Fruit fly (Drosophila melanogaster) whole organism, embryonic: ENCODE measurements around the gene Smu1.

Experiments
- Asciz ChIP-seq: fragments of 200-800 bp; sonication (Bioruptor generic); optimal IDR thresholded peaks from 2 replicates; lab custom pipeline; 2017; ENCODE audit warnings: missing biosample characterization, mild to moderate bottlenecking, missing genetic modification characterization, missing genetic modification reagents
- CG10654 ChIP-seq: fragments of 200-800 bp; sonication (Bioruptor generic); optimal IDR thresholded peaks from 2 replicates; lab custom pipeline; 2016; ENCODE audit warnings: missing biosample characterization, missing genetic modification characterization
- CG10959 ChIP-seq: fragments of 200-800 bp; sonication (Bioruptor generic); IDR thresholded peaks from 2 replicates; pipeline ENCODE4 v1.3.6; 2022; ENCODE audit warnings: missing biosample characterization, missing genetic modification characterization
- CG10979 ChIP-seq: fragments of 200-800 bp; sonication (Bioruptor generic); optimal IDR thresholded peaks from 2 replicates; lab custom pipeline; 2018; ENCODE audit warnings: missing biosample characterization, mild to moderate bottlenecking, missing genetic modification characterization, moderate library complexity
- CG12155 ChIP-seq: fragments of 200-800 bp; sonication (Bioruptor generic); optimal IDR thresholded peaks from 3 replicates; lab custom pipeline; 2016; ENCODE audit warnings: missing biosample characterization, missing genetic modification characterization
- CG12299 ChIP-seq: fragments of 200-800 bp; sonication (Bioruptor generic); optimal IDR thresholded peaks from 2 replicates; lab custom pipeline; 2018; ENCODE audit warnings: missing biosample characterization, mild to moderate bottlenecking, missing genetic modification characterization
- CG13424 ChIP-seq: fragments of 200-800 bp; sonication (Bioruptor generic); optimal IDR thresholded peaks from 2 replicates; lab custom pipeline; 2019; ENCODE audit warnings: missing biosample characterization, mild to moderate bottlenecking, missing genetic modification characterization, moderate library complexity
- CG15073 ChIP-seq: fragments of 200-800 bp; sonication (Bioruptor generic); optimal IDR thresholded peaks from 2 replicates; lab custom pipeline; 2016; ENCODE audit warnings: missing biosample characterization, missing genetic modification characterization
- CG1529 ChIP-seq: fragments of 200-800 bp; sonication (Bioruptor generic); optimal IDR thresholded peaks from 3 replicates; lab custom pipeline; 2018; ENCODE audit warnings: missing biosample characterization, missing genetic modification characterization
- CG1602 ChIP-seq: fragments of 200-800 bp; sonication (Bioruptor generic); optimal IDR thresholded peaks from 3 replicates; lab custom pipeline; 2016; ENCODE audit warnings: missing biosample characterization, missing genetic modification characterization
- CG17359 ChIP-seq: fragments of 200-800 bp; sonication (Bioruptor generic); optimal IDR thresholded peaks from 3 replicates; lab custom pipeline; 2018; ENCODE audit warnings: missing biosample characterization, mild to moderate bottlenecking, missing genetic modification characterization, moderate library complexity
- CG18599 ChIP-seq: fragments of 200-800 bp; sonication (Bioruptor generic); optimal IDR thresholded peaks from 3 replicates; lab custom pipeline; 2017; ENCODE audit warnings: missing biosample characterization, missing genetic modification characterization, mild to moderate bottlenecking, moderate library complexity, missing genetic modification reagents
- CG18764 ChIP-seq: fragments of 200-800 bp; sonication (Bioruptor generic); optimal IDR thresholded peaks from 3 replicates; lab custom pipeline; 2016; ENCODE audit warnings: missing biosample characterization, missing genetic modification characterization
- CG2202 ChIP-seq: fragments of 200-800 bp; sonication (Bioruptor generic); optimal IDR thresholded peaks from 2 replicates; lab custom pipeline; 2018; ENCODE audit warnings: missing biosample characterization, mild to moderate bottlenecking, missing genetic modification characterization
- CG30403 ChIP-seq: fragments of 200-800 bp; sonication (Bioruptor generic); optimal IDR thresholded peaks from 3 replicates; lab custom pipeline; 2016; ENCODE audit warnings: missing biosample characterization, missing genetic modification characterization
- CG34422 ChIP-seq: fragments of 200-800 bp; sonication (Bioruptor generic); IDR thresholded peaks from 3 replicates; pipeline ENCODE4 v1.3.6; 2022; ENCODE audit warnings: missing biosample characterization, missing genetic modification characterization
- CG42726 ChIP-seq: fragments of 200-800 bp; sonication (Bioruptor generic); IDR thresholded peaks from 2 replicates; pipeline ENCODE4 v1.3.6; 2022; ENCODE audit warnings: missing biosample characterization, missing genetic modification characterization; ENCODE audit not compliant: partially characterized antibody
- CG7839 ChIP-seq: fragments of 200-800 bp; sonication (Bioruptor generic); optimal IDR thresholded peaks from 3 replicates; lab custom pipeline; 2018; ENCODE audit warnings: missing biosample characterization, mild to moderate bottlenecking, missing genetic modification characterization, moderate library complexity
- CG7987 ChIP-seq: fragments of 200-800 bp; sonication (Bioruptor generic); optimal IDR thresholded peaks from 2 replicates; lab custom pipeline; 2018; ENCODE audit warnings: missing biosample characterization, mild to moderate bottlenecking, missing genetic modification characterization, moderate library complexity
- CG8924 ChIP-seq: fragments of 200-800 bp; optimal IDR thresholded peaks from 3 replicates; lab custom pipeline; 2019; ENCODE audit warnings: missing biosample characterization, mild to moderate bottlenecking, missing genetic modification characterization, moderate library complexity
- CG8944 ChIP-seq: fragments of 200-800 bp; sonication (Bioruptor generic); optimal IDR thresholded peaks from 3 replicates; lab custom pipeline; 2016; ENCODE audit warnings: missing biosample characterization, missing genetic modification characterization
- CG9609 ChIP-seq: fragments of 200-800 bp; sonication (Bioruptor generic); optimal IDR thresholded peaks from 3 replicates; lab custom pipeline; 2016; ENCODE audit warnings: missing biosample characterization, missing genetic modification characterization
- Dek ChIP-seq: fragments of 200-800 bp; sonication (Bioruptor generic); optimal IDR thresholded peaks from 3 replicates; lab custom pipeline; 2019; ENCODE audit warnings: missing biosample characterization, mild to moderate bottlenecking, missing genetic modification characterization, moderate library complexity
- Lpt ChIP-seq: fragments of >200 bp; optimal IDR thresholded peaks from 2 replicates; lab custom pipeline; 2018; ENCODE audit warnings: missing biosample characterization, missing genetic modification characterization
- Poxn ChIP-seq: fragments of 200-800 bp; sonication (Bioruptor generic); IDR thresholded peaks from 2 replicates; pipeline ENCODE4 v1.3.6; 2022; ENCODE audit warnings: missing biosample characterization, missing genetic modification characterization
- Ptx1 ChIP-seq: fragments of 200-800 bp; sonication (Bioruptor generic); IDR thresholded peaks from 2 replicates; pipeline ENCODE4 v1.3.6; 2022; ENCODE audit warnings: missing biosample characterization, missing genetic modification characterization
- Sox102F ChIP-seq: fragments of 200-800 bp; sonication (Bioruptor generic); optimal IDR thresholded peaks from 2 replicates; lab custom pipeline; 2018; ENCODE audit warnings: missing biosample characterization, mild to moderate bottlenecking, missing genetic modification characterization, moderate library complexity
- Tbp ChIP-seq: fragments of >200 bp; optimal IDR thresholded peaks from 2 replicates; lab custom pipeline; 2018; ENCODE audit warnings: missing biosample characterization, missing genetic modification characterization
- ato ChIP-seq: fragments of 200-800 bp; sonication (Bioruptor generic); IDR thresholded peaks from 2 replicates; pipeline ENCODE4 v1.3.6; 2022; ENCODE audit warnings: missing biosample characterization, missing genetic modification characterization; ENCODE audit not compliant: partially characterized antibody
- az2 ChIP-seq: fragments of 200-800 bp; sonication (Bioruptor generic); optimal IDR thresholded peaks from 3 replicates; lab custom pipeline; 2016; ENCODE audit warnings: missing biosample characterization, missing genetic modification characterization
- ci ChIP-seq: fragments of 200-800 bp; sonication (Bioruptor generic); IDR thresholded peaks from 3 replicates; pipeline ENCODE4 v1.3.6; 2022; ENCODE audit warnings: missing biosample characterization, missing genetic modification characterization
- cwo ChIP-seq: fragments of 200-800 bp; sonication (Bioruptor generic); optimal IDR thresholded peaks from 3 replicates; lab custom pipeline; 2017; ENCODE audit warnings: missing biosample characterization, missing genetic modification characterization, mild to moderate bottlenecking, moderate library complexity, missing genetic modification reagents
- dysf ChIP-seq: fragments of 200-800 bp; sonication (Bioruptor generic); IDR thresholded peaks from 3 replicates; pipeline ENCODE4 v1.3.6; 2022; ENCODE audit warnings: missing biosample characterization, missing genetic modification characterization
- grn ChIP-seq: fragments of 200-800 bp; sonication (Bioruptor generic); optimal IDR thresholded peaks from 3 replicates; lab custom pipeline; 2017; ENCODE audit warnings: missing biosample characterization, missing genetic modification characterization
- insv ChIP-seq, 2 experiments: fragments of 200-800 bp; sonication (Bioruptor generic); optimal IDR thresholded peaks; 3 replicates each; lab custom pipeline; 2016 to 2018; ENCODE audit warnings: missing biosample characterization in 2 of 2, missing genetic modification characterization in 2 of 2
- klu ChIP-seq: fragments of 200-800 bp; sonication (Bioruptor generic); IDR thresholded peaks from 2 replicates; pipeline ENCODE4 v1.3.6; 2022; ENCODE audit warnings: missing biosample characterization, missing genetic modification characterization
- knrl ChIP-seq: fragments of 200-800 bp; sonication (Bioruptor generic); IDR thresholded peaks from 3 replicates; pipeline ENCODE4 v1.3.6; 2022; ENCODE audit warnings: missing biosample characterization, missing genetic modification characterization; ENCODE audit not compliant: partially characterized antibody
- lab ChIP-seq: fragments of 200-800 bp; sonication (Bioruptor generic); optimal IDR thresholded peaks from 3 replicates; lab custom pipeline; 2017; ENCODE audit warnings: missing biosample characterization, missing genetic modification characterization, mild to moderate bottlenecking, moderate library complexity, missing genetic modification reagents
- lbe ChIP-seq: fragments of 200-800 bp; sonication (Bioruptor generic); optimal IDR thresholded peaks from 2 replicates; lab custom pipeline; 2016; ENCODE audit warnings: missing biosample characterization, mild to moderate bottlenecking, missing genetic modification characterization
- pb ChIP-seq: fragments of 200-800 bp; sonication (Bioruptor generic); optimal IDR thresholded peaks from 3 replicates; lab custom pipeline; 2016; ENCODE audit warnings: missing biosample characterization, missing genetic modification characterization
- pita ChIP-seq: fragments of 200-800 bp; sonication (Bioruptor generic); optimal IDR thresholded peaks from 2 replicates; lab custom pipeline; 2017; ENCODE audit warnings: missing biosample characterization, mild to moderate bottlenecking, missing genetic modification characterization
- ro ChIP-seq: fragments of 200-800 bp; sonication (Bioruptor generic); IDR thresholded peaks from 2 replicates; pipeline ENCODE4 v1.3.6; 2022; ENCODE audit warnings: missing biosample characterization, missing genetic modification characterization
- run ChIP-seq: fragments of 200-800 bp; sonication (Bioruptor generic); optimal IDR thresholded peaks from 3 replicates; lab custom pipeline; 2018; ENCODE audit warnings: missing biosample characterization, mild to moderate bottlenecking, missing genetic modification characterization
- sens-2 ChIP-seq: fragments of 200-800 bp; sonication (Bioruptor generic); IDR thresholded peaks from 2 replicates; pipeline ENCODE4 v1.3.6; 2022; ENCODE audit warnings: missing biosample characterization, missing genetic modification characterization
- slou ChIP-seq: fragments of 200-800 bp; sonication (Bioruptor generic); optimal IDR thresholded peaks from 3 replicates; lab custom pipeline; 2016; ENCODE audit warnings: missing biosample characterization, missing genetic modification characterization
- sug ChIP-seq: fragments of 200-800 bp; optimal IDR thresholded peaks from 2 replicates; lab custom pipeline; 2019; ENCODE audit warnings: missing biosample characterization, mild to moderate bottlenecking, missing genetic modification characterization, moderate library complexity
- ttk ChIP-seq: fragments of 200-800 bp; sonication (Bioruptor generic); IDR thresholded peaks from 2 replicates; pipeline ENCODE4 v2.1.2; 2022; ENCODE audit warnings: missing biosample characterization, missing genetic modification characterization
- usp ChIP-seq: fragments of >200 bp; optimal IDR thresholded peaks from 2 replicates; lab custom pipeline; 2017; ENCODE audit warnings: missing biosample characterization, missing genetic modification characterization

Smu1 gene

DNA sequence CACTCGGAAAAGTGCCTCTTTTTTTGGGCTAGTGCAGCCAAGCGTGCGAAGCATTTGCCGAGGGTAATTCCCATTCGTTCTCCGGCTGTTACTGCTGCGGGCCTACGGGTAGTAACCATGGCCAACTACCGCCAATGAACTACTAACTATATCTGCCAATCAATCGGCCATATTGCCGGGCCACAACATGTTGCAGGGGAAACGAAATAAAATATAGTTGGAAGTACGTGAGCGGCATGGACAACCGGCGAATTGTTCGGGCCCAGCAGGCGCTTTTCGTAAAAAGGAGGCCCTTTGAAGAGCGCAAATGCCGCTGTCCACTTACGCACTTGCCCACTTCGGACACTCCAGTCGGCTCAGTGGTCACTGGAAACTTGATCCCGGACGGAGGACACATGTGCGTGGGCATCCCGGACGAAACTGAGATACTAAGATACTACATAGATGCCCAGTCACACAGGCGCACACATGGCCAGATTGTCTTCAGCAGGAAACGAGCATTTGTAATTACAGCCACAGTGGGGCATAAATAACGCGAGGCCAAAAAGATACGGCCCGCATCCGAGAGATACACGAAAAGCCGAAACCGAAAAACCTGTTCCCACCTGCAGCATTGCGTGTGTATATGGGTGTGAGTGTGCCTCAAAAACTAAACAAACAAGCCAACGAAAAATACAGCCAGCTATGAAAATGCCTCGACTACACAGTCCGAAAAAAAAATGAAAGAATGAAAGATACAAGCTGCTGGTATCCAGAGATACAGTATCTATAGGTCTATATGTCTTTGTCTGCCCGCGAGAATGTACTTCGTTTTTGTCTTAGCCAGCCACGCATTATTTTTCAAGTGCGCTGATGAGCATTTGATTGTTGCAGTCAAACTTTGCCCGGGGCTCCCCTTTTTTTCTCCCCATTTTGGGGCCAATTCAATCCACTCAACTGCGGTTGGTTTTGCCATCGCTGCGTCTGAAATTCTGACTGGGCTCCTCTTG lies 6.6 kb upstream of the Smu1 start (continued):
- TF ChIP-seq grn (GFP tag; lab: Kevin White, UChicago) (no peak), CG9609 (peak; percentile 32), CG8924 (tag; lab: Kevin White, UChicago) (peak; percentile 25), Tbp (GFP tag; lab: Kevin White, UChicago) (no peak), sug (tag; lab: Kevin White, UChicago) (no peak), Sox102F (GFP tag; lab: Kevin White, UChicago) (peak; percentile 39), az2 (GFP tag; lab: Kevin White, UChicago) (peak; percentile 14), usp (GFP tag; lab: Kevin White, UChicago) (no peak), Poxn (GFP tag; lab: Robert Waterston, UW) (no peak), dysf (GFP tag; lab: Robert Waterston, UW) (no peak), pita (no peak), Ptx1 (GFP tag; lab: Robert Waterston, UW) (no peak), CG7839 (tag; lab: Kevin White, UChicago) (peak; percentile 30), CG30403 (no peak), ato (GFP tag; lab: Robert Waterston, UW) (no peak), knrl (GFP tag; lab: Robert Waterston, UW) (no peak), CG42726 (GFP tag; lab: Robert Waterston, UW) (no peak), lbe (GFP tag; lab: Kevin White, UChicago) (no peak), CG17359 (tag; lab: Kevin White, UChicago) (peak; percentile 41), CG13424 (tag; lab: Kevin White, UChicago) (peak; percentile 42), klu (no peak), cwo (GFP tag; lab: Kevin White, UChicago) (peak; percentile 16), CG34422 (GFP tag; lab: Robert Waterston, UW) (0 out of 3 replicates have a peak, but pooled peaks have one; percentile 20), CG18764 (no peak), CG2202 (tag; lab: Kevin White, UChicago) (peak; percentile 8), ttk (GFP tag; lab: Robert Waterston, UW) (no peak), CG10959 (GFP tag; lab: Robert Waterston, UW) (no peak), ro (GFP tag; lab: Robert Waterston, UW) (no peak), insv (GFP tag; optimal IDR thresholded peaks at IDR 0.05; lab: Kevin White, UChicago) (no peak), Dek (tag; lab: Kevin White, UChicago) (no peak), ci (GFP tag; lab: Robert Waterston, UW) (peak; percentile 51; the same call in 1 of the 3 replicates), CG18599 (GFP tag; lab: Kevin White, UChicago) (no peak), CG10979 (tag; lab: Kevin White, UChicago) (peak; percentile 51), CG15073 (no peak), Asciz (GFP tag; lab: Kevin White, UChicago) (peak; percentile 3), CG10654 (GFP tag; lab: Kevin White, UChicago) (no peak), sens-2 (GFP tag; lab: Robert Waterston, UW) (no peak), CG8944 (GFP tag; lab: Kevin White, UChicago) (peak; percentile 5), lab (GFP tag; lab: Kevin White, UChicago) (peak; percentile 41), slou (GFP tag; lab: Kevin White, UChicago) (no peak), CG7987 (no peak), CG12299 (tag; lab: Kevin White, UChicago) (no peak), pb (GFP tag; lab: Kevin White, UChicago) (peak; percentile 49), CG1529 (GFP tag; lab: Kevin White, UChicago) (peak; percentile 8), Lpt (GFP tag; lab: Kevin White, UChicago) (no peak), CG1602 (GFP tag; lab: Kevin White, UChicago) (peak; percentile 3), CG12155 (GFP tag; lab: Kevin White, UChicago) (no peak), run (tag; lab: Kevin White, UChicago) (peak; percentile 12)
